Fruit fly (Drosophila melanogaster): ENCODE results near the gene Fuca.

Fuca gene

DNA sequence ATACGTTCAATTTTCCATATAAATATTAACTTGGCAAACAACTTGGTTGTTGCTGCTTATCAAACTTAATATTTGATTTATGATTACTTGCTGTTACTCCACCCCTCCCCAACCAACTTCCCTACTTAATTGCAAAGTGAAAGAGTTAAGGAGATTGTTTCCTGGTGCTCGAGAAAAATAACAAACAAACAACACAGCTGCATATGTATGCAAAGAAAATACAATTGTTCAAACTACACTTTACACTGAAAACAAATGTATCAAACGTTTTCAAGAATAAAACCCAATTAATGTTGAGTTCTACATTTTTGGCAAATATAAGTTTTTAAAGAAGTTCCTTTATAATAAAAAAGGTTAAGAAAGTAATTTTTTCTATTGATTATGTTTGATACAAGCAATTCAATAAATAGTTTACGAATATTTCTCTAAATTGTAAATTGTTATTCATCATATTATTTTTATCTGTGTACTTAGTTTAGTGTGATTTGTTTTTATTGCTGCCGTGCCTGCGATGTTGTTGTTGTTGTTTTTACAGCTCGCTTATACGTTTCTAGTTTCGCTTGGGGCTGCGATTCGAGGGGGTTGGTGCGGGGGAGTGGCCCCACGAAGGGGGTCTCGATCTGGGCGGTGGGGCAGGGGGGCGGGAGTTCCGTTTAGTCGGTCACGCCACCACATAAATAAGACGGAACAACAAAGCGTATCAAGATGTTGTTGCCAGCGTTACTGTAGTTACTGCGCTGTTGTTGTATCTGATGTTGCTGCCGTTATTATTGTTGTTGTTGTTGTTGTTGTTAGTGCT is 33.3 kb upstream of the Fuca start:
- TF ChIP-seq Hr96 (GFP tag; optimal IDR thresholded peaks at IDR 0.05) (peak; percentile 0), CG12768 (GFP tag; optimal IDR thresholded peaks at IDR 0.05) (peak; percentile 60), CG33017 (tag; optimal IDR thresholded peaks at IDR 0.05) (peak; percentile 77), tj (GFP tag; optimal IDR thresholded peaks at IDR 0.05) (no peak), CG11617 (GFP tag; optimal IDR thresholded peaks at IDR 0.05) (peak; percentile 45), CG7045 (GFP tag; optimal IDR thresholded peaks at IDR 0.05) (peak; percentile 70), CG14711 (tag; optimal IDR thresholded peaks at IDR 0.05) (peak; percentile 71), CG5204 (GFP tag; optimal IDR thresholded peaks at IDR 0.05) (peak; percentile 33), pad (GFP tag; optimal IDR thresholded peaks at IDR 0.05) (no peak), CG7101 (tag; optimal IDR thresholded peaks at IDR 0.05) (peak; percentile 64)

DNA sequence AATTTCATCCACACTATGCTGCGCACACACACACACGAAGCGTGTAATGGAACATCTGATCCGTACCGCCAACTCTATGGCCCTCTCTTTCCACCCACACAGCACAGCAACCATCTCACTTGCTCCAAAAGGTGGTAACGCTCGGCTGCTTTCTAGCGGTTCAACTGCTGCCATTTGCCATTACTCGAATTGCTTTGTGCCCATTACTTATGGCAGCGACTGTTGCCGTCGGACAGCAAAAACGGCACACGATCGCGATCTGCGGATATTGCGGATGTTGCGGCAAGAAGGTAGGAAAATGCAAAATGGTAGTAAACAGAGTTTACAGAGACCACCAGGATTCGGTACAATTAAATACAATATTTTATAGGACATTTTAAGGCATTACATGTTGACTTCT is 32.3 kb upstream of the Fuca start:
- no peak for TF ChIP-seq ovo (GFP tag; optimal IDR thresholded peaks at IDR 0.05)
- TF ChIP-seq tj (GFP tag; optimal IDR thresholded peaks at IDR 0.05), result no peak
- no peak for TF ChIP-seq CG33017 (tag; optimal IDR thresholded peaks at IDR 0.05)
- no peak for TF ChIP-seq Mnt (GFP tag; optimal IDR thresholded peaks at IDR 0.05)
- TF ChIP-seq CG7101 (tag; optimal IDR thresholded peaks at IDR 0.05), result no peak
- no peak for TF ChIP-seq CG7045 (GFP tag; optimal IDR thresholded peaks at IDR 0.05)
- no peak for TF ChIP-seq kay (GFP tag; ENCODE audit: borderline replicate concordance)
- TF ChIP-seq pad (GFP tag; optimal IDR thresholded peaks at IDR 0.05), result no peak
- TF ChIP-seq CG14711 (tag; optimal IDR thresholded peaks at IDR 0.05), result no peak
- TF ChIP-seq cnc (optimal IDR thresholded peaks at IDR 0.05), result no peak
- TF ChIP-seq CG5204 (GFP tag; optimal IDR thresholded peaks at IDR 0.05), result no peak
- no peak for TF ChIP-seq CG1620 (GFP tag; optimal IDR thresholded peaks at IDR 0.05)
- TF ChIP-seq cic (GFP tag; optimal IDR thresholded peaks at IDR 0.05), result no peak
- no peak for TF ChIP-seq toe (GFP tag; optimal IDR thresholded peaks at IDR 0.05)
- TF ChIP-seq Clk (GFP tag; optimal IDR thresholded peaks at IDR 0.05), result no peak
- no peak for TF ChIP-seq CG11617 (GFP tag; optimal IDR thresholded peaks at IDR 0.05)

DNA sequence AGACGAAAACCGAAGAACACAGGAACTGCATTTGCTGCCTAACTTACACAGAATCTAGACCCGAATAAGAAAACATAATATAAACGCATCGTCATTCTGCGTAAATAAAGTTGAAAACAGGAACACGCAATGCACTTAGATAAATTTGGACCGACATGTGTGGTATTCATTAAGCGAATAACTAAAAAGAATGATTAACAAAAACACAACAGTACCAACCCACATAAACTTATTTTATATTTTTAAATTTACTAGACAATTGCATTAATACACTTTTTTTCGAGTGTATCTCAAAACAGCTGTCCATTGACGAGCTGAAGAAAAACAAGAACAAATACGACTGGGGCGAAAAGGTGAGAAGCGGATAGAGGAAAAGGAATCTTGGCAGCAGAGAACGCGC is 31.8 kb upstream of the Fuca start:
- TF ChIP-seq CG14711 (tag; optimal IDR thresholded peaks at IDR 0.05) (peak; percentile 11), CG7101 (tag; optimal IDR thresholded peaks at IDR 0.05) (peak; percentile 6), bab1 (GFP tag; optimal IDR thresholded peaks at IDR 0.05) (no peak)

DNA sequence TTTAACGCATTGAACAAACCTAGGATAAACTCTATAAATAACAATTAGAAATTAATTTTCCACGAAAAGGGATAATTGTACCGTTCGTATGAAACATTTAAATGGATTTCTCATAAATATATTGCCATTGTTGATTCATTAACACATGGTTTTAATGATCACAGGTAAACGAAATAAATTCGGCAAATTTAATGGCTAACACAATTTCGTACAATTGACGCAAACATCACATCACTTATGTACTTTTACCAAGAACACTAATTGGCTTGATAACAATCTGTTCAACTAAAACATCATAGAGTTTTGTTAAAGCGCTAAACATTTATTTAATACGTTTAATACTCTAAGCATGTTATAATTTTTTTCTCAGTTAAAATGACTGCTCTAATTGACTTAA is 31.2 kb upstream of the Fuca start:
- TF ChIP-seq CG33017 (tag; optimal IDR thresholded peaks at IDR 0.05), result no peak
- no peak for TF ChIP-seq toe (GFP tag; optimal IDR thresholded peaks at IDR 0.05)
- no peak for TF ChIP-seq ovo (GFP tag; optimal IDR thresholded peaks at IDR 0.05)
- no peak for TF ChIP-seq tj (GFP tag; optimal IDR thresholded peaks at IDR 0.05)
- TF ChIP-seq cic (GFP tag; optimal IDR thresholded peaks at IDR 0.05), result no peak
- TF ChIP-seq kay (GFP tag; ENCODE audit: borderline replicate concordance), result no peak
- no peak for TF ChIP-seq Hr96 (GFP tag; optimal IDR thresholded peaks at IDR 0.05)
- TF ChIP-seq cnc (optimal IDR thresholded peaks at IDR 0.05), result no peak
- no peak for TF ChIP-seq Mnt (GFP tag; optimal IDR thresholded peaks at IDR 0.05)
- TF ChIP-seq CG14711 (tag; optimal IDR thresholded peaks at IDR 0.05), result no peak
- no peak for TF ChIP-seq bab1 (GFP tag; optimal IDR thresholded peaks at IDR 0.05)
- TF ChIP-seq CG11617 (GFP tag; optimal IDR thresholded peaks at IDR 0.05), result no peak
- TF ChIP-seq Clk (GFP tag; optimal IDR thresholded peaks at IDR 0.05), result no peak
- TF ChIP-seq CG12768 (GFP tag; optimal IDR thresholded peaks at IDR 0.05), result no peak
- TF ChIP-seq CG7101 (tag; optimal IDR thresholded peaks at IDR 0.05), result no peak
- no peak for TF ChIP-seq CG1620 (GFP tag; optimal IDR thresholded peaks at IDR 0.05)
- no peak for TF ChIP-seq Crg-1 (GFP tag; optimal IDR thresholded peaks at IDR 0.05)
- no peak for TF ChIP-seq CG5204 (GFP tag; optimal IDR thresholded peaks at IDR 0.05)

DNA sequence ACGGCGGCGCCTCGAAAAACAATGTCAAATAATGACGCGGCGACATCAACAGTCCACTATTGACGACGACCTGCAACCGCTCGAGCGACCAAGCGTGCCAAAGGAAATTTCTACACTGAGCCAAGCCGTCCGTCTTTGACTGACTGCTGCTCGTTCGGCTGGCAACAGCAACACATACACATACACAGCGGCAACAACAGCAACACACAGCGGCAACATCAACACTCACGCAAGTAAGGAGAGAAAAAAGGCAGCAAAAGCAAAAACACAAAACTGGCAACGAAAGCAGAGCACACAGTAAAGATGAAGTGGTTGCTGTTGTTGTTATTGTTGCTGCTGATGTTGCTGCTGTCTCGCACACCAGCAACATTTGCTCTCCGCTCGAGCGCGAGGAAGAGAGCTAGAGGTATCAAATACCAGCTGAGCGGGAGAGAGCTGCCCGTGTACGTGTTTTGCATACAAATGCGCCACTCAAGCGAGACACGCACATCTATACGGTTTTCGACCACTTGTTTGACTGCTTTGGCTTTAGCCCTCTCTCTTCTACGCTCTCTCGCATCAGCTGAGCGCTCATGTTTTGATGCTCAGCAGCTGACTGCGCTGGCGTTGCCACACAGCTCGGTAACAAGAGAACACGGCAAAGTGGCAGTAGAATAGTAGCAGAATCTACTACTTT is 30.6 kb upstream of the Fuca start:
- TF ChIP-seq bab1 (GFP tag; optimal IDR thresholded peaks at IDR 0.05) (peak; percentile 57), CG1620 (GFP tag; optimal IDR thresholded peaks at IDR 0.05) (no peak), Clk (GFP tag; optimal IDR thresholded peaks at IDR 0.05) (no peak), CG12768 (GFP tag; optimal IDR thresholded peaks at IDR 0.05) (peak; percentile 87), cnc (optimal IDR thresholded peaks at IDR 0.05) (no peak), ovo (GFP tag; optimal IDR thresholded peaks at IDR 0.05) (no peak), Mnt (GFP tag; optimal IDR thresholded peaks at IDR 0.05) (peak; percentile 72), toe (GFP tag; optimal IDR thresholded peaks at IDR 0.05) (no peak), CG14711 (tag; optimal IDR thresholded peaks at IDR 0.05) (no peak), cic (GFP tag; optimal IDR thresholded peaks at IDR 0.05) (peak; percentile 90), CG33017 (tag; optimal IDR thresholded peaks at IDR 0.05) (peak; percentile 22), CG7101 (tag; optimal IDR thresholded peaks at IDR 0.05) (peak; percentile 38), Hr96 (GFP tag; optimal IDR thresholded peaks at IDR 0.05) (no peak), CG5204 (GFP tag; optimal IDR thresholded peaks at IDR 0.05) (no peak), CG7045 (GFP tag; optimal IDR thresholded peaks at IDR 0.05) (no peak), CG11617 (GFP tag; optimal IDR thresholded peaks at IDR 0.05) (peak; percentile 32), tj (GFP tag; optimal IDR thresholded peaks at IDR 0.05) (peak; percentile 85), pad (GFP tag; optimal IDR thresholded peaks at IDR 0.05) (peak; percentile 22), Crg-1 (GFP tag; optimal IDR thresholded peaks at IDR 0.05) (peak; percentile 25), kay (GFP tag; ENCODE audit: borderline replicate concordance) (no peak)

DNA sequence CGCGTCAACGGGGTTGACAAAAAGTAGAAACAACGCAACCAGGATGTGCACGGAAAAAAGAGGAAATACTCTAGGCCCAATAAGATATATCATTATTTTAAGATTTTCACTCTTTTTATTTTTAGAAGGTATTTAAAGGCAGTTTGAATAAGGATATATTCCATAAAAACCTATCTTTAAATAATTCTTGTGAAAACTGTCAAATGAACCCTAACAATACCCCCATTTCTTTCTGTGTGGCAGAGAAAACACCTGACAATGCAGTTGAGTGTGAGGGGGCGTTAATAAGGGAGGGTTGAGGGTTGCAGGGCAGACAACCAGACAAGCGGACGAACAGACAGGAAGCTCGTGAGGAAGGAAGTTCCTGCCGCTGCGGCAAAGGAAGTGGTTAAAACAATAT is 29.4 kb upstream of the Fuca start:
- peak; percentile 11 for TF ChIP-seq CG33017 (tag; optimal IDR thresholded peaks at IDR 0.05)
- TF ChIP-seq tj (GFP tag; optimal IDR thresholded peaks at IDR 0.05), result peak; percentile 1
- TF ChIP-seq CG14711 (tag; optimal IDR thresholded peaks at IDR 0.05), result peak; percentile 19
- no peak for TF ChIP-seq Hr96 (GFP tag; optimal IDR thresholded peaks at IDR 0.05)
